Worm (Caenorhabditis elegans): ENCODE results near the gene W06G6.20.

DNA sequence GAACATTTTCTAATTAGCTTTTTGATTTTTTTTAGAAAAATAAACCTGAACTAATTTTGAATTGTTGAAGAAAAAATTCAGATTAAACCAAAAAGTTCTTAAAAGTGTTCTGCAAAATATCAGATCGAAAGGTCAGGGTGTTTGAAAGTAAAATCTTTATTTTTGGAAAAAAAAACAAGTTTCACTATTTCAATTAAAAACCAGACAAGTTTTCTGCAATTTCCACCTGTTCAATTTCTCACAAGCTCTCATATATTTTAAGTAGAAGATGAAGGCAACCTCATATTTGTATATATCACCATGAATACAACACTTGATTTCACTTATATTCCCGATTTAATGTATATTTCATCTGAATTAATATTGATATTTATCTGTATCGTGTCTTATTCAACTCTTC, 39.1 kb upstream of the W06G6.20 start, which contains the start of gene srz-102:
- TF ChIP-seq unc-62 (GFP tag; optimal IDR thresholded peaks at IDR 0.05): no peak
- TF ChIP-seq snu-23 (GFP tag; optimal IDR thresholded peaks at IDR 0.05): no peak

Data from whole organism, L1 larva.